Worm (Caenorhabditis elegans) whole organism, L4/young adult: ENCODE results near the gene arl-1.

Experiments
- W03F9.2 ChIP-seq: fragments of 150-350 bp; optimal IDR thresholded peaks from 2 replicates; lab custom pipeline; 2014; ENCODE audit warnings: missing biosample characterization, missing genetic modification characterization
- dao-5 ChIP-seq: sonication (generic microtip); optimal IDR thresholded peaks from 2 replicates; lab custom pipeline; 2016; ENCODE audit warnings: missing genotype, missing genetic modification characterization, moderate library complexity, missing compliant biosample characterization
- him-1 ChIP-seq: sonication (generic microtip); optimal IDR thresholded peaks from 2 replicates; lab custom pipeline; 2016; ENCODE audit warnings: missing genotype, missing genetic modification reagents, missing genetic modification characterization, missing compliant biosample characterization

arl-1 gene

DNA sequence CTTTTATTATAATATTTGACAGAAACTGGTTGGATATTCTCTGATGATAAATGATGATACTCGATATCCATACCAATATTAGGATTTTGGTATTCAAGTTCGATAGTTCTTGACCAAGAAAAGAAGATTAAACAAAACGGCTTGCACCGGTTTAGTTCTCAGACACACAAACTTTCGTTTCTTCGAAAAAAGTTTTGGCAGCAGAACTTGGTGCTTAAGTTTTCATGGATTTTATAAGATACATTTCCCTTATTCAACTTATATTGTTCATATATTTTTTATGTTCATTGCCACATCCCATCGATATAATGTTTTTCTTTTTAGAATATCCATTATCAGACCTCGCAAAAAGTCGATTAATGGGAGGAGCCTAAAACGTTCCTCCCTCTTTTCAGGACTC, 8.9 kb downstream of the arl-1 start, which contains the start of gene aptf-4:
aptf-4 (plus strand) TSS at position 301 of the 400 bp plus-strand sequence.
- no peak for TF ChIP-seq dao-5 (tag; lab: Kevin White, UChicago)
- no peak for TF ChIP-seq W03F9.2 (tag; lab: Kevin White, UChicago)
- no peak for TF ChIP-seq him-1 (tag; lab: Kevin White, UChicago)

DNA sequence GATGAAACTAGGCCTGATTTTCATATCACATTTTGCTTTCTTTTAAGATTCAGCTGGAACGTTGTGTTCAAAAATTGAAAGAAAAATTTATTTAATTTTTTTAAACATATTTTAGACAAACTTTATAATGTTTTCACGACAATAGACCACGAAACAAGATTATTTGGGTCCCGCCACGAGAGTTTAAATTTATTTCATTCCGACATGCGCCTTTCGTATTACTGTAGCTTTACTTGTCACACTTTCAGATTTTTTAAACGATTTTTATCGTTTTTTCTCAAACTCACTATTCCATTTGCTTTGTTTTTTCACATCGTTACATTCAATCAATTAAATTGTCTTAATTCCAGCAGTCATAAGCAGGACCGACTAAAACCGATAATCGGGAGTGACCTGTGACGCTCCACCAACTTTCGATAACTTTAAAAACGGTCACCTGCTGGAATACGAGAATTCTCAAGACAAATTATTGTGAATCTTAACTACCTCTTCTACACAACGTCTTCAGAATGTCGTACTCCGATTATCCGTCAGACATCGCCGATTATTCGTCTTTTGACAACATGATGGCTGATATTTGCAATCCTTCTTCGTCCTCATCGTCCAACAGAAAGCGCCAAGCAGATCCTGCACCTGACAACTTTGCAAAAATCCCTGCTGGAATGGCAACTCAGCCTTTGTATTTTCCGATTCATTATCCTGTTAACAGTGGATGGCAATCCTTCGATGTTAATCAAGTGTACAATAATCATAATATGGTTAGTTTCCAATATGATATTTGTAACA, 12.2 kb downstream of the arl-1 start, which contains the start of gene aptf-3:
aptf-3 (plus strand) TSS at position 351 of the 786 bp plus-strand sequence.
- TF ChIP-seq W03F9.2 (tag; lab: Kevin White, UChicago) (no peak), him-1 (tag; lab: Kevin White, UChicago) (no peak), dao-5 (tag; lab: Kevin White, UChicago) (no peak)

ce11 chrII:8599214-8599613, 17.4 kb downstream of the arl-1 start, which contains the start of gene F28C6.5:
Gene F28C6.5 (plus strand): TSS chrII:8599514.
- TF ChIP-seq dao-5 (tag; lab: Kevin White, UChicago) (no peak), him-1 (tag; lab: Kevin White, UChicago) (no peak), W03F9.2 (tag; lab: Kevin White, UChicago) (no peak)

ce11 chrII:8600165-8600564, 18.4 kb downstream of the arl-1 start, which contains the start of gene pigg-1:
Gene pigg-1 (minus strand): TSS chrII:8600265.
- TF ChIP-seq dao-5 (tag; lab: Kevin White, UChicago) (no peak), him-1 (tag; lab: Kevin White, UChicago) (no peak), W03F9.2 (tag; lab: Kevin White, UChicago) (no peak)

- TF ChIP-seq him-1 (tag; lab: Kevin White, UChicago) (no peak), W03F9.2 (tag; lab: Kevin White, UChicago) (no peak), dao-5 (tag; lab: Kevin White, UChicago) (no peak)
Measured at ce11 chrII:8602337-8602944, 20.6 kb downstream of the arl-1 start, which contains the start of the genes cpf-1 and rpl-26. Gene cpf-1 (minus strand): TSS chrII:8602440. Gene rpl-26 (plus strand): TSS chrII:8602785.

DNA sequence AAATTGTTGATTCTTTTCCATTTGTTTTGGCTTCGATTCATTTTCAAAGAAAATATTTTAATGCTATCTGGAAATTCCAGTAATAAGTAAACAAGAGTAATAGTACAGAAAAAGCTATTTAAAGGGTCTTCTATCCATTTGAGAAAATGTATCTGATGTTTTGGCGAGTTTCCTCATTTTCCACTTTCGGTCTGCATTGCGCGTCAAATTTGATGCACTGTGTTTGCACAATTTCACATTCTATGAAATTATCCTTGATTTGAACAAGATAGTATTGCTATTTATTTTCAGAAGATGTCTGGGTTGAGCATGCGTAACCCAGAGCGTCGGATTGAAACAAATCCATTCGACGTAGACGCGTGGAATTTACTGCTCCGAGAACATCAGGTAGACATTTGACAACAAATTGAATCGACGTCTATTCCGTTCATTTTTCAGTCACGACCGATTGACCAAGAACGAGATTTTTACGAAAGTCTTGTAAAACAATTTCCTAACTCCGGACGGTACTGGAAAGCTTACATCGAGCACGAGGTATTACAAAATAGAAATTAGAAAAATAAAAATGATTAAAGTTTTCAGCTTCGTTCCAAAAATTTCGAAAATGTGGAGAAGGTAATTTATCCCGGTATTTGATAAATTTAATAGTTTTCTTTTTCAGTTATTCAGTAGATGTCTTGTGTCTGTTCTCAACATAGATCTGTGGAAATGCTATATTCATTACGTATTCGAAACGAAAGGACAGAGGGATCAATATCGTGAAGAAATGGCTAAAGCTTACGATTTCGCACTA, 22.0 kb downstream of the arl-1 start, which contains the start of gene suf-1:
suf-1 (plus strand) TSS at position 280 of the 793 bp plus-strand sequence.
- peak; percentile 53 for TF ChIP-seq dao-5 (tag; lab: Kevin White, UChicago)
- TF ChIP-seq him-1 (tag; lab: Kevin White, UChicago) = no peak
- TF ChIP-seq W03F9.2 (tag; lab: Kevin White, UChicago) = peak; percentile 37

DNA sequence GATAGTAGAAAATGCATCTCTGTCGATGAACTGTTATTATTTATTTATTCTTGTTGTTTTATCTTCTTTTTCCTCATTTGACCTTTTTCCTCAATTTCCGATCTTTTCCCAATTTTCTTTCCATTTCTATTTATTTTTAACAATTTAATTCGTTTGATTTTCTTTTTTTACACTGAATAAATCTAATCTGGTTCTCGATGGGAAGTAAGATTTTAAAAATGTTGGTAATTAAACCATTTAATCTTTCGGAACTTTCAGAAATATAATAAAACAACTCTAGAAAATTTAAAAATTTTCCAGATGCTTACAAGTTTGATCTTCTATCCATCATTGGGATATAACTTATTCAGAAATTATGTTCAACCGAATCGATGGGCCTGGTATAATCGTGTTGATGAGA, 24.7 kb downstream of the arl-1 start, which contains the start of gene F28C6.8:
F28C6.8 (plus strand) TSS at position 301 of the 400 bp plus-strand sequence.
- no peak for TF ChIP-seq W03F9.2 (tag; lab: Kevin White, UChicago)
- TF ChIP-seq him-1 (tag; lab: Kevin White, UChicago) = no peak
- TF ChIP-seq dao-5 (tag; lab: Kevin White, UChicago) = no peak

DNA sequence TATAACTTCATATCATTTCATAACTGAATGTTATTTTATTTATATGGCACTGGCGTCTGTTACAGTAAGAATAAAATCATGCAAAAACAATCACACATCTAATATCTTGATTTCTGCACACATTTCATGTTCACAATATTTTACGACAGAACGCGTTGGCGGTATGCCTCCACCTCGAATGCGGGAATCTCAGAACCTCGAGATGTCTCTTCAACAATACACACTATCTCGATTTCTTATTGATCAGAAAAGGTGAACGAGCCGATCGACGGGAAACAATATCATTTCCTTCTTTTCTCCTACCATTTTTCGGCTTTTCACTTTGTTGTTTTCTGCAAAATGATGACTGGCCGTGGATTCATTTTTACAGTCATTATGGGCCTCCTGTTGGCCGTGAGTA, 25.9 kb downstream of the arl-1 start, which contains the start of gene F28C6.10:
F28C6.10 (plus strand) TSS at position 301 of the 400 bp plus-strand sequence.
- TF ChIP-seq him-1 (tag; lab: Kevin White, UChicago) = no peak
- TF ChIP-seq dao-5 (tag; lab: Kevin White, UChicago) = no peak
- no peak for TF ChIP-seq W03F9.2 (tag; lab: Kevin White, UChicago)

DNA sequence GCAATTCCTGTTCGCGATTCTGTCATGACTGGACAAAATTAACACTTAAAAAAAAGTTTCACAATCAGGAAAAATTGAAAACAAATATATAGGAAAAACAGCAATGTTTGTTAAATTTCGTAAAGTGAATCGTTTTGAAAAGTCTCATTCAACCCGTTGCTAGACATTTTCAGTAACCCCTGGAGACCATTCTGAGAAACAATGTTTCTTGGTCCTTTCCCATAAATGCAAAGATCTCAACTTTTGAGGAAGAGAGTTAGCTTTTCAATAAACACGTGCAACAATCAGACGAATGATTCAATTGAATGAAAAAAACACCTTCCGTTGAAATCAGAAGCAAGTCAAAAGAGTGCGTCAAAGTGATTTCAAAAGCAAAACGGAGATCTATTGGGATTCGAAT, 28.3 kb downstream of the arl-1 start, which contains the start of gene F28C6.9:
F28C6.9 (minus strand) TSS at position 101 of the 400 bp plus-strand sequence.
- TF ChIP-seq W03F9.2 (tag; lab: Kevin White, UChicago) (no peak), dao-5 (tag; lab: Kevin White, UChicago) (no peak), him-1 (tag; lab: Kevin White, UChicago) (no peak)

DNA sequence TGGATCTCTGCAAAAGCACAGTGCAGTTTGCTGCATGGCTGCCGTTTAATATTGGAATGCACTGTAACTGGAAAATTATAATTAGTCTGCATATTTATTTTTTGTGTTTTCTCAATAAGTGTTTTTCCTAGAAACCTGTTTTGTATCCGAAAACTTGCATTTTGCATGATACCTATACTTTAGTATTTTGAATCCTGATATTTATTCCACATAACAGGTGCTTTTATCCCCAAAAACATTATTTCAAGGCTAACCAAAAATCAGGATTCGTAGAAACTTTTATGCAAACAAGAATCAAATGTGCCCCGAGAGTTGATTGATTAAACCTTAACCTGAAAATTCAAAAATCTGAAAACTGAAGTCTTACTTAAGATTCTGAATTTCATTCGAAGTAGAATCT, 28.8 kb downstream of the arl-1 start:
- TF ChIP-seq him-1 (tag; lab: Kevin White, UChicago) (no peak), dao-5 (tag; lab: Kevin White, UChicago) (no peak), W03F9.2 (tag; lab: Kevin White, UChicago) (no peak)

ce11 chrII:8611330-8611729, 29.5 kb downstream of the arl-1 start:
- TF ChIP-seq dao-5 (tag; lab: Kevin White, UChicago) (no peak), him-1 (tag; lab: Kevin White, UChicago) (no peak), W03F9.2 (tag; lab: Kevin White, UChicago) (no peak)

DNA sequence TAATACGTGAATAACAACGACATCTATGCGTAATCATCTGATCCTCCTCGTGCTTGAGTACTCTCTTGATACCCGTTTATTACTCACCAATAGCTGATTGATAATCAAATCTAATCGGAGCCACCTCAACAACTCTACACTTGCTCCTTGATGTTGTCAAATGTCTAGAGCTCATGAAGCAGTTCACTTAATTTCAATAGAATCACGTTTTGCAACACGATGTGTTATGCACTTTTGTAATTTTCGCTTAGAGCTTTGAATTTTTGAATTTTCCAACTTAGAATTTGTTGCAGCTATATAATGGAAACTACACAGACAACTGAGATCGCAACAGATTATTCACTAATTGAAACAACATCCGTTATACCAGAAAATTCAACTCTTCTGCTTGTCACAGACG, 30.7 kb downstream of the arl-1 start, which contains the start of gene T22C8.1:
T22C8.1 (plus strand) TSS at position 301 of the 400 bp plus-strand sequence.
- TF ChIP-seq him-1 (tag; lab: Kevin White, UChicago) = no peak
